Fruit fly (Drosophila melanogaster): ENCODE data around the gene fusl.

- TF ChIP-seq CG8478 (optimal IDR thresholded peaks at IDR 0.05) (no peak), CTCF (optimal IDR thresholded peaks at IDR 0.05) (no peak)
Observed at dm6 chr2L:5374216-5374615, 36.3 kb upstream of the fusl start.
